Worm (Caenorhabditis elegans) whole organism, early embryonic: ENCODE measurements around the gene nex-3.

Source experiments
- ama-1 ChIP-seq: fragments of 150-350 bp; optimal IDR thresholded peaks from 2 replicates; lab custom pipeline; 2014
- ceh-36 ChIP-seq: sonication (generic microtip); optimal IDR thresholded peaks from 2 replicates; lab custom pipeline; 2016; ENCODE audit warnings: missing genetic modification characterization, inconsistent platforms, missing compliant biosample characterization
- flt-1 ChIP-seq: fragments of 200-800 bp; sonication (Bioruptor generic); IDR thresholded peaks from 2 replicates; pipeline ENCODE4 v1.3.6; 2022; ENCODE audit warnings: missing genetic modification characterization, missing compliant biosample characterization
- tbx-37 ChIP-seq: fragments of 200-800 bp; sonication (Bioruptor generic); conservative IDR thresholded peaks from 2 replicates; pipeline ENCODE4 v1.3.6; 2022; ENCODE audit warnings: missing genetic modification reagents, missing genetic modification characterization, missing compliant biosample characterization

DNA sequence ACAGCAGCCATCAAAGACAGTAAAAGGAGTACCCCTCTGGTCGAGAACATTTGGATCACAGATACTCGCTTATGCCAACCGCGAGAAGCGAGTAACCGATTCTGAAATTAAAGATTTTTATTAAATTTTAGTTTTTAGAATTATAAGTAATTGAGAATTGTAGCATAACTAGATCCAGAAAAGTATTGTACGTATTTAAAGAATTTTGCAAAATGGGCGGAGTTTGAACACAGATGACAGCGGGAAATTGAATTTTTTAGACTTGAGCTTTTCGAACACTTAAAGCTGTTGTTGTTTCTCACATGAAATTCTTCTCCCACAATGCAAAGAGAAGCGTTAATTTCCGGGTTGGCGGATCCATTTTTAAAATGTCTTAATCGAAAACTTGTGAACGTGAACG, 35.6 kb downstream of the nex-3 start, which contains the start of gene ins-17:
- TF ChIP-seq tbx-37 (GFP tag; lab: Robert Waterston, UW) (no peak), flt-1 (no peak), ama-1 (lab: Kevin White, UChicago) (no peak), ceh-36 (tag; lab: Kevin White, UChicago) (no peak)
